Worm (Caenorhabditis elegans) whole organism, L4 larva: ENCODE results near the gene K08F9.4.
A peak's percentile ranks its signal among the peaks of the same experiment; 100 is the strongest.

Experiments
- D1046.2 ChIP-seq: fragments of 200-800 bp; sonication (Bioruptor generic); IDR thresholded peaks from 2 replicates; pipeline ENCODE4 v1.3.6; 2022; ENCODE audit warnings: missing genetic modification characterization, missing compliant biosample characterization
- F44E2.7 ChIP-seq: fragments of 200-800 bp; sonication (Bioruptor generic); IDR thresholded peaks from 2 replicates; pipeline ENCODE4 v2.1.2; 2022; ENCODE audit warnings: missing genetic modification characterization, missing compliant biosample characterization
- R02D3.7 ChIP-seq: fragments of 150-350 bp; sonication (generic microtip); optimal IDR thresholded peaks from 3 replicates; lab custom pipeline; 2014; ENCODE audit warnings: missing biosample characterization, missing genetic modification characterization
- T20F7.1 ChIP-seq: fragments of 200-800 bp; sonication (Bioruptor generic); optimal IDR thresholded peaks from 2 replicates; lab custom pipeline; 2018; ENCODE audit warnings: mild to moderate bottlenecking, missing genetic modification characterization, missing compliant biosample characterization
- Y105C5A.15 ChIP-seq: fragments of 200-800 bp; sonication (Bioruptor generic); IDR thresholded peaks from 2 replicates; pipeline ENCODE4 v1.3.6; 2022; ENCODE audit warnings: missing genetic modification characterization, missing compliant biosample characterization
- Y75B8A.6 ChIP-seq: fragments of 200-800 bp; sonication (Bioruptor generic); IDR thresholded peaks from 2 replicates; pipeline ENCODE4 v1.3.6; 2022; ENCODE audit warnings: missing genetic modification reagents, missing genetic modification characterization, missing compliant biosample characterization
- ZK546.5 ChIP-seq, 2 experiments: sonication (generic microtip); optimal IDR thresholded peaks; 2 replicates each; lab custom pipeline; 2017; ENCODE audit warnings: missing biosample characterization in 2 of 2, missing genetic modification characterization in 2 of 2
- aly-2 ChIP-seq: sonication (generic microtip); optimal IDR thresholded peaks from 2 replicates; lab custom pipeline; 2018; ENCODE audit warnings: missing biosample characterization, missing genetic modification characterization
- ceh-20 ChIP-seq: fragments of 200-800 bp; sonication (Bioruptor generic); IDR thresholded peaks from 2 replicates; pipeline ENCODE4 v1.3.6; 2022; ENCODE audit warnings: missing genetic modification reagents, missing genetic modification characterization, missing compliant biosample characterization
- ceh-28 ChIP-seq: fragments of 150-350 bp; optimal IDR thresholded peaks from 2 replicates; lab custom pipeline; 2014; ENCODE audit warnings: missing biosample characterization, missing genetic modification reagents, missing genetic modification characterization
- ceh-32 ChIP-seq: sonication (generic microtip); optimal IDR thresholded peaks from 2 replicates; lab custom pipeline; 2016; ENCODE audit warnings: mild to moderate bottlenecking, missing genetic modification characterization, missing compliant biosample characterization; ENCODE audit not compliant: poor library complexity
- ceh-44 ChIP-seq: fragments of 200-800 bp; sonication (Bioruptor generic); IDR thresholded peaks from 2 replicates; pipeline ENCODE4 v1.3.6; 2022; ENCODE audit warnings: missing genetic modification reagents, missing genetic modification characterization, missing compliant biosample characterization
- ces-1 ChIP-seq: fragments of 150-350 bp; sonication (generic microtip); optimal IDR thresholded peaks from 4 replicates; lab custom pipeline; 2014; ENCODE audit warnings: missing biosample characterization, missing genetic modification reagents, missing genetic modification characterization
- ctbp-1 ChIP-seq: fragments of 200-800 bp; sonication (Bioruptor generic); IDR thresholded peaks from 2 replicates; pipeline ENCODE4 v1.3.6; 2022; ENCODE audit warnings: missing genetic modification reagents, missing genetic modification characterization, missing compliant biosample characterization
- daf-19 ChIP-seq: fragments of 200-800 bp; sonication (Bioruptor generic); conservative IDR thresholded peaks from 2 replicates; pipeline ENCODE4 v1.3.6; 2022; ENCODE audit warnings: missing genetic modification characterization, missing compliant biosample characterization
- dmd-6 ChIP-seq: fragments of 200-800 bp; sonication (Bioruptor generic); IDR thresholded peaks from 2 replicates; pipeline ENCODE4 v1.3.6; 2022; ENCODE audit warnings: missing genetic modification reagents, missing genetic modification characterization, missing compliant biosample characterization
- dmd-8 ChIP-seq: fragments of 200-800 bp; sonication (Bioruptor generic); IDR thresholded peaks from 2 replicates; pipeline ENCODE4 v1.3.6; 2022; ENCODE audit warnings: missing genetic modification characterization, missing compliant biosample characterization
- dpl-1 ChIP-seq: fragments of 150-350 bp; optimal IDR thresholded peaks from 2 replicates; lab custom pipeline; 2014; ENCODE audit warnings: missing biosample characterization, missing genetic modification reagents, missing genetic modification characterization
- egl-27 ChIP-seq: sonication (generic microtip); optimal IDR thresholded peaks from 3 replicates; lab custom pipeline; 2017; ENCODE audit warnings: missing biosample characterization, missing genetic modification reagents, missing genetic modification characterization
- hif-1 ChIP-seq, 2 experiments: sonication (generic microtip); optimal IDR thresholded peaks; 2 replicates each; lab custom pipeline; 2016 to 2017; ENCODE audit warnings: missing compliant biosample characterization in 2 of 2, missing genetic modification characterization in 2 of 2, missing genetic modification reagents in 2 of 2, missing genotype in 2 of 2, mild to moderate bottlenecking in 1 of 2
- hmg-1.1 ChIP-seq: fragments of 200-800 bp; sonication (Bioruptor generic); IDR thresholded peaks from 2 replicates; pipeline ENCODE4 v1.3.6; 2022; ENCODE audit warnings: missing genetic modification reagents, missing genetic modification characterization, missing compliant biosample characterization
- lim-7 ChIP-seq: fragments of 200-800 bp; sonication (Bioruptor generic); IDR thresholded peaks from 2 replicates; pipeline ENCODE4 v1.3.6; 2022; ENCODE audit warnings: missing genetic modification characterization, missing compliant biosample characterization
- lin-1 ChIP-seq: fragments of 200-800 bp; sonication (Bioruptor generic); IDR thresholded peaks from 2 replicates; pipeline ENCODE4 v1.3.6; 2022; ENCODE audit warnings: missing genetic modification reagents, missing genetic modification characterization, missing compliant biosample characterization
- lin-29 ChIP-seq: fragments of 200-800 bp; sonication (Bioruptor generic); IDR thresholded peaks from 2 replicates; pipeline ENCODE4 v1.3.6; 2022; ENCODE audit warnings: missing genetic modification reagents, missing genetic modification characterization, missing compliant biosample characterization
- lir-3 ChIP-seq: sonication (generic microtip); optimal IDR thresholded peaks from 2 replicates; lab custom pipeline; 2016; ENCODE audit warnings: mild to moderate bottlenecking, missing genetic modification characterization, missing compliant biosample characterization
- lsy-2 ChIP-seq, 2 experiments: fragments of 150-350 bp in 1 of 2; sonication (generic microtip) in 1 of 2; optimal IDR thresholded peaks; 2 replicates each; lab custom pipeline; 2014 to 2017; ENCODE audit warnings: missing biosample characterization in 2 of 2, missing genetic modification characterization in 2 of 2
- madf-5 ChIP-seq, 2 experiments: fragments of 200-800 bp; sonication (Bioruptor generic); IDR thresholded peaks; 2 replicates each; pipeline ENCODE4 v1.3.6; 2022; ENCODE audit warnings: missing compliant biosample characterization in 2 of 2, missing genetic modification characterization in 2 of 2
- mep-1 ChIP-seq: fragments of 150-350 bp; sonication (generic microtip); optimal IDR thresholded peaks from 3 replicates; lab custom pipeline; 2014; ENCODE audit warnings: missing biosample characterization, missing genetic modification characterization
- mes-2 ChIP-seq: sonication (generic microtip); optimal IDR thresholded peaks from 2 replicates; lab custom pipeline; 2016; ENCODE audit warnings: missing genotype, mild to moderate bottlenecking, missing genetic modification characterization, missing compliant biosample characterization; ENCODE audit not compliant: poor library complexity, severe bottlenecking
- mxl-2 ChIP-seq: fragments of 200-800 bp; sonication (Bioruptor generic); conservative IDR thresholded peaks from 2 replicates; pipeline ENCODE4 v1.3.6; 2022; ENCODE audit warnings: missing genetic modification reagents, missing genetic modification characterization, missing compliant biosample characterization
- nhr-11 ChIP-seq: fragments of 150-350 bp; optimal IDR thresholded peaks from 2 replicates; lab custom pipeline; 2014; ENCODE audit warnings: missing biosample characterization, missing genetic modification characterization
- nhr-25 ChIP-seq: sonication (generic microtip); optimal IDR thresholded peaks from 2 replicates; lab custom pipeline; 2017; ENCODE audit warnings: missing genetic modification characterization, mild to moderate bottlenecking, missing compliant biosample characterization, antibody characterized with exemption, moderate library complexity, borderline replicate concordance; ENCODE audit not compliant: insufficient read depth
- nhr-6 ChIP-seq: fragments of 150-350 bp; optimal IDR thresholded peaks from 2 replicates; lab custom pipeline; 2014; ENCODE audit warnings: missing biosample characterization, missing genetic modification characterization
- nhr-76 ChIP-seq: fragments of 150-350 bp; optimal IDR thresholded peaks from 2 replicates; lab custom pipeline; 2014; ENCODE audit warnings: missing biosample characterization, missing genetic modification characterization
- nhr-77 ChIP-seq: fragments of 150-350 bp; optimal IDR thresholded peaks from 2 replicates; lab custom pipeline; 2014; ENCODE audit warnings: missing biosample characterization, missing genetic modification characterization
- pha-4 ChIP-seq, 2 experiments: fragments of 150-350 bp in 1 of 2; fragments of 200-800 bp in 1 of 2; sonication (Bioruptor generic) in 1 of 2; IDR thresholded peaks in 1 of 2; optimal IDR thresholded peaks in 1 of 2; 2 replicates each; pipeline versions ENCODE4 v1.3.6 to Lab custom; 2014 to 2022; ENCODE audit warnings: missing genetic modification characterization in 2 of 2, missing genetic modification reagents in 2 of 2, missing biosample characterization in 1 of 2, missing compliant biosample characterization in 1 of 2
- pqm-1 ChIP-seq: sonication (generic microtip); optimal IDR thresholded peaks from 2 replicates; lab custom pipeline; 2017; ENCODE audit warnings: missing biosample characterization, missing genetic modification characterization
- rbr-2 ChIP-seq: sonication (generic microtip); optimal IDR thresholded peaks from 2 replicates; lab custom pipeline; 2016; ENCODE audit warnings: missing genotype, missing genetic modification characterization, missing compliant biosample characterization
- skn-1 ChIP-seq: fragments of 150-350 bp; optimal IDR thresholded peaks from 2 replicates; lab custom pipeline; 2014; ENCODE audit warnings: missing biosample characterization, missing genetic modification characterization
- snpc-1.2 ChIP-seq: fragments of 200-800 bp; sonication (Bioruptor generic); IDR thresholded peaks from 2 replicates; pipeline ENCODE4 v1.3.6; 2022; ENCODE audit warnings: missing genetic modification reagents, missing genetic modification characterization, missing compliant biosample characterization
- spr-1 ChIP-seq: sonication (generic microtip); optimal IDR thresholded peaks from 2 replicates; lab custom pipeline; 2016; ENCODE audit warnings: mild to moderate bottlenecking, missing genetic modification characterization, missing compliant biosample characterization
- spr-3 ChIP-seq: fragments of 200-800 bp; sonication (Bioruptor generic); optimal IDR thresholded peaks from 2 replicates; lab custom pipeline; 2018; ENCODE audit warnings: mild to moderate bottlenecking, missing genetic modification characterization, missing compliant biosample characterization
- unc-130 ChIP-seq: sonication (generic microtip); optimal IDR thresholded peaks from 2 replicates; lab custom pipeline; 2016; ENCODE audit warnings: missing genetic modification reagents, missing genetic modification characterization, missing compliant biosample characterization
- unc-39 ChIP-seq: sonication (generic microtip); optimal IDR thresholded peaks from 2 replicates; lab custom pipeline; 2017; ENCODE audit warnings: missing biosample characterization, missing genetic modification characterization
- unc-62 ChIP-seq, 3 experiments: fragments of 150-350 bp in 1 of 3; sonication (generic microtip); optimal IDR thresholded peaks in 2 of 3; peaks in 1 of 3; 1 replicate in 1 of 3; 2 replicates in 2 of 3; lab custom pipeline; 2014 to 2017; ENCODE audit warnings: missing biosample characterization in 3 of 3, missing genetic modification characterization in 3 of 3, missing genetic modification reagents in 3 of 3, missing genotype in 1 of 3
- zag-1 ChIP-seq: fragments of 150-350 bp; optimal IDR thresholded peaks from 2 replicates; lab custom pipeline; 2014; ENCODE audit warnings: missing biosample characterization, missing genetic modification characterization
- zip-2 ChIP-seq: fragments of 150-350 bp; optimal IDR thresholded peaks from 2 replicates; lab custom pipeline; 2014; ENCODE audit warnings: missing biosample characterization, missing genetic modification characterization
- ztf-7 ChIP-seq: fragments of 150-350 bp; optimal IDR thresholded peaks from 2 replicates; lab custom pipeline; 2014; ENCODE audit warnings: missing biosample characterization, missing genetic modification characterization

The K08F9.4 gene

ce11 chrV:15189567-15189966, 45.7 kb downstream of the K08F9.4 start, which contains the start of gene cyn-3 (continued):
- TF ChIP-seq lir-3 (tag; lab: Kevin White, UChicago) (no peak), unc-130 (peak; percentile 31), ztf-7 (tag; lab: Kevin White, UChicago) (peak; percentile 63), nhr-77 (peak; percentile 82), ceh-28 (tag; lab: Kevin White, UChicago) (no peak)

ce11 chrV:15190903-15191302, 47.1 kb downstream of the K08F9.4 start, which contains the start of gene Y75B12B.11:
TSS of gene Y75B12B.11 (plus strand) at chrV:15191296.
- TF ChIP-seq lin-29 (GFP tag; lab: Robert Waterston, UW) (peak; percentile 85), mes-2 (tag; lab: Kevin White, UChicago) (peak; percentile 93), Y75B8A.6 (GFP tag; lab: Robert Waterston, UW) (peak; percentile 83; the same call in 1 of the 2 replicates), madf-5 (GFP tag; IDR thresholded peaks at IDR 0.05; lab: Robert Waterston, UW) (peak; percentile 88 to 90), ces-1 (GFP tag; lab: Kevin White, UChicago) (no peak), aly-2 (tag; lab: Kevin White, UChicago) (peak; percentile 92), lim-7 (GFP tag; lab: Robert Waterston, UW) (peak; percentile 98), dmd-8 (GFP tag; lab: Robert Waterston, UW) (peak; percentile 99), rbr-2 (peak; percentile 80), snpc-1.2 (GFP tag; lab: Robert Waterston, UW) (peak; percentile 94), ZK546.5 (tag; optimal IDR thresholded peaks at IDR 0.05; lab: Kevin White, UChicago) (no peak), daf-19 (GFP tag; lab: Robert Waterston, UW) (peak; percentile 90), skn-1 (no peak), dmd-6 (GFP tag; lab: Robert Waterston, UW) (peak; percentile 80), nhr-76 (tag; lab: Kevin White, UChicago) (no peak), unc-62 (GFP tag; optimal IDR thresholded peaks at IDR 0.05 in 1 of 2; lab: Kevin White, UChicago) (no peak), unc-62 (tag; optimal IDR thresholded peaks at IDR 0.05; lab: Kevin White, UChicago) (no peak), hmg-1.1 (GFP tag; lab: Robert Waterston, UW) (peak; percentile 92), dpl-1 (GFP tag; lab: Kevin White, UChicago) (peak; percentile 68), pqm-1 (peak; percentile 7), Y105C5A.15 (GFP tag; lab: Robert Waterston, UW) (peak; percentile 94), lin-1 (GFP tag; lab: Robert Waterston, UW) (peak; percentile 96), mep-1 (peak; percentile 92), ctbp-1 (GFP tag; lab: Robert Waterston, UW) (peak; percentile 93), hif-1 (tag; optimal IDR thresholded peaks at IDR 0.05; lab: Kevin White, UChicago) (peak; percentile 39 to 66), T20F7.1 (peak; percentile 77), pha-4 (GFP tag; IDR thresholded peaks at IDR 0.05; lab: Robert Waterston, UW) (peak; percentile 97), pha-4 (tag; optimal IDR thresholded peaks at IDR 0.05; lab: Kevin White, UChicago) (no peak), ceh-44 (GFP tag; lab: Robert Waterston, UW) (peak; percentile 95), F44E2.7 (GFP tag; lab: Robert Waterston, UW) (peak; percentile 98), ceh-32 (peak; percentile 65), lsy-2 (tag; optimal IDR thresholded peaks at IDR 0.05; lab: Kevin White, UChicago) (peak in 1 of 2 experiments; percentile 79), nhr-25 (tag; lab: Kevin White, UChicago) (peak; percentile 45), D1046.2 (GFP tag; lab: Robert Waterston, UW) (peak; percentile 96), spr-3 (peak; percentile 93), mxl-2 (GFP tag; lab: Robert Waterston, UW) (peak; percentile 90), ceh-20 (peak; percentile 89), ztf-7 (tag; lab: Kevin White, UChicago) (peak; percentile 42), egl-27 (tag; lab: Kevin White, UChicago) (no peak), zip-2 (peak; percentile 45), nhr-11 (peak; percentile 55), zag-1 (no peak), nhr-77 (peak; percentile 58), spr-1 (tag; lab: Kevin White, UChicago) (peak; percentile 95), nhr-6 (peak; percentile 96), unc-39 (tag; lab: Kevin White, UChicago) (no peak), R02D3.7 (tag; lab: Kevin White, UChicago) (no peak), unc-130 (peak; percentile 92)
